Fruit fly (Drosophila melanogaster) whole organism, embryonic: ENCODE data around the gene Gr33a.

ENCODE experiments used
- Abd-B ChIP-seq: fragments of 200-800 bp; sonication (Bioruptor generic); optimal IDR thresholded peaks from 2 replicates; lab custom pipeline; 2018; ENCODE audit warnings: missing biosample characterization, mild to moderate bottlenecking, missing genetic modification characterization, moderate library complexity
- B-H2 ChIP-seq: fragments of 200-800 bp; sonication (Bioruptor generic); optimal IDR thresholded peaks from 2 replicates; lab custom pipeline; 2018; ENCODE audit warnings: missing biosample characterization, mild to moderate bottlenecking, missing genetic modification characterization
- CG10267 ChIP-seq: fragments of 200-800 bp; sonication (Bioruptor generic); optimal IDR thresholded peaks from 2 replicates; lab custom pipeline; 2018; ENCODE audit warnings: missing biosample characterization, mild to moderate bottlenecking, missing genetic modification characterization, moderate library complexity
- CG11504 ChIP-seq: fragments of 200-800 bp; sonication (Bioruptor generic); optimal IDR thresholded peaks from 3 replicates; lab custom pipeline; 2019; ENCODE audit warnings: missing biosample characterization, mild to moderate bottlenecking, missing genetic modification characterization, moderate library complexity
- CG14710 ChIP-seq: fragments of 200-800 bp; sonication (Bioruptor generic); optimal IDR thresholded peaks from 3 replicates; lab custom pipeline; 2019; ENCODE audit warnings: missing biosample characterization, mild to moderate bottlenecking, missing genetic modification characterization, moderate library complexity
- CG17361 ChIP-seq: fragments of 200-800 bp; sonication (Bioruptor generic); IDR thresholded peaks from 3 replicates; pipeline ENCODE4 v1.3.6; 2022; ENCODE audit warnings: missing biosample characterization, missing genetic modification characterization
- CG17385 ChIP-seq: fragments of 200-800 bp; sonication (Bioruptor generic); optimal IDR thresholded peaks from 3 replicates; lab custom pipeline; 2018; ENCODE audit warnings: missing biosample characterization, mild to moderate bottlenecking, missing genetic modification characterization
- CG2712 ChIP-seq: fragments of 200-800 bp; optimal IDR thresholded peaks from 3 replicates; lab custom pipeline; 2019; ENCODE audit warnings: missing biosample characterization, mild to moderate bottlenecking, missing genetic modification characterization, moderate library complexity
- CG2875 ChIP-seq: fragments of 200-800 bp; sonication (Bioruptor generic); optimal IDR thresholded peaks from 2 replicates; lab custom pipeline; 2017; ENCODE audit warnings: missing biosample characterization, mild to moderate bottlenecking, missing genetic modification characterization, missing genetic modification reagents
- CG3995 ChIP-seq: fragments of 200-800 bp; sonication (Bioruptor generic); optimal IDR thresholded peaks from 3 replicates; lab custom pipeline; 2016; ENCODE audit warnings: missing biosample characterization, missing genetic modification characterization
- CG43689 ChIP-seq: fragments of 200-800 bp; sonication (Bioruptor generic); IDR thresholded peaks from 2 replicates; pipeline ENCODE4 v1.3.6; 2022; ENCODE audit warnings: missing biosample characterization, missing genetic modification characterization
- CG4424 ChIP-seq: fragments of 200-800 bp; sonication (Bioruptor generic); optimal IDR thresholded peaks from 3 replicates; lab custom pipeline; 2016; ENCODE audit warnings: missing biosample characterization, missing genetic modification characterization
- CG5180 ChIP-seq: fragments of 200-800 bp; sonication (Bioruptor generic); optimal IDR thresholded peaks from 3 replicates; lab custom pipeline; 2017; ENCODE audit warnings: missing biosample characterization, missing genetic modification characterization, mild to moderate bottlenecking, moderate library complexity, missing genetic modification reagents
- CG7271 ChIP-seq: fragments of 200-800 bp; sonication (Bioruptor generic); optimal IDR thresholded peaks from 2 replicates; lab custom pipeline; 2018; ENCODE audit warnings: missing biosample characterization, mild to moderate bottlenecking, missing genetic modification characterization, moderate library complexity
- CG7556 ChIP-seq: fragments of 200-800 bp; sonication (Bioruptor generic); optimal IDR thresholded peaks from 2 replicates; lab custom pipeline; 2017; ENCODE audit warnings: missing biosample characterization, mild to moderate bottlenecking, missing genetic modification characterization
- CTCF ChIP-seq: fragments of 200-800 bp; sonication (Bioruptor generic); optimal IDR thresholded peaks from 2 replicates; lab custom pipeline; 2017; ENCODE audit warnings: missing biosample characterization, mild to moderate bottlenecking, missing genetic modification characterization, moderate library complexity
- Hr39 ChIP-seq: fragments of >200 bp; optimal IDR thresholded peaks from 2 replicates; lab custom pipeline; 2017
- Rx ChIP-seq: fragments of 200-800 bp; sonication (Bioruptor generic); IDR thresholded peaks from 2 replicates; pipeline ENCODE4 v1.3.6; 2022; ENCODE audit warnings: missing biosample characterization, missing genetic modification characterization
- Trl ChIP-seq, 3 experiments: fragments of >200 bp in 2 of 3; fragments of 200-800 bp in 1 of 3; sonication (Bioruptor generic) in 1 of 3; optimal IDR thresholded peaks; 2 replicates in 1 of 3; 3 replicates in 2 of 3; lab custom pipeline; 2016 to 2017; ENCODE audit warnings: missing biosample characterization in 1 of 3, missing genetic modification characterization in 1 of 3
- ab ChIP-seq: fragments of 200-800 bp; sonication (Bioruptor generic); optimal IDR thresholded peaks from 2 replicates; lab custom pipeline; 2016; ENCODE audit warnings: missing biosample characterization, missing genetic modification characterization
- bbx ChIP-seq: fragments of 200-800 bp; sonication (Bioruptor generic); IDR thresholded peaks from 2 replicates; pipeline ENCODE4 v1.3.6; 2022; ENCODE audit warnings: missing biosample characterization, missing genetic modification characterization; ENCODE audit not compliant: partially characterized antibody
- disco-r ChIP-seq: fragments of 200-800 bp; sonication (Bioruptor generic); optimal IDR thresholded peaks from 2 replicates; lab custom pipeline; 2016; ENCODE audit warnings: missing biosample characterization, missing genetic modification characterization
- eyg ChIP-seq: fragments of 200-800 bp; sonication (Bioruptor generic); optimal IDR thresholded peaks from 3 replicates; lab custom pipeline; 2016; ENCODE audit warnings: missing biosample characterization, missing genetic modification characterization
- fd64A ChIP-seq: fragments of 200-800 bp; sonication (Bioruptor generic); optimal IDR thresholded peaks from 3 replicates; lab custom pipeline; 2018; ENCODE audit warnings: missing biosample characterization, mild to moderate bottlenecking, missing genetic modification characterization
- gsb-n ChIP-seq: fragments of 200-800 bp; sonication (Bioruptor generic); optimal IDR thresholded peaks from 3 replicates; lab custom pipeline; 2018; ENCODE audit warnings: missing biosample characterization, mild to moderate bottlenecking, missing genetic modification characterization
- gt ChIP-seq: fragments of 200-800 bp; sonication (Bioruptor generic); IDR thresholded peaks from 2 replicates; pipeline ENCODE4 v1.3.6; 2022; ENCODE audit warnings: missing biosample characterization, missing genetic modification characterization
- lola ChIP-seq, 3 experiments: fragments of >200 bp in 2 of 3; fragments of 200-800 bp in 1 of 3; sonication (Bioruptor generic) in 1 of 3; optimal IDR thresholded peaks; 2 replicates each; lab custom pipeline; 2017 to 2019; ENCODE audit warnings: missing biosample characterization in 3 of 3, missing genetic modification characterization in 3 of 3, mild to moderate bottlenecking in 1 of 3, moderate library complexity in 1 of 3
- nmo ChIP-seq: fragments of 200-800 bp; sonication (Bioruptor generic); optimal IDR thresholded peaks from 2 replicates; lab custom pipeline; 2018; ENCODE audit warnings: missing biosample characterization, mild to moderate bottlenecking, missing genetic modification characterization, moderate library complexity
- odd ChIP-seq: fragments of 200-800 bp; sonication (Bioruptor generic); optimal IDR thresholded peaks from 2 replicates; lab custom pipeline; 2017; ENCODE audit warnings: missing biosample characterization, mild to moderate bottlenecking, missing genetic modification characterization
- phol ChIP-seq: fragments of 200-800 bp; sonication (Bioruptor generic); optimal IDR thresholded peaks from 3 replicates; lab custom pipeline; 2018; ENCODE audit warnings: missing biosample characterization, mild to moderate bottlenecking, missing genetic modification characterization, moderate library complexity
- pita ChIP-seq: fragments of 200-800 bp; sonication (Bioruptor generic); optimal IDR thresholded peaks from 2 replicates; lab custom pipeline; 2017; ENCODE audit warnings: missing biosample characterization, mild to moderate bottlenecking, missing genetic modification characterization
- sens ChIP-seq: fragments of 200-800 bp; sonication (Bioruptor generic); peaks from one replicate; lab custom pipeline; 2016; ENCODE audit warnings: missing biosample characterization, missing genetic modification characterization
- slbo ChIP-seq: fragments of 200-800 bp; sonication (Bioruptor generic); IDR thresholded peaks from 2 replicates; pipeline ENCODE4 v1.3.6; 2022; ENCODE audit warnings: missing biosample characterization, missing genetic modification characterization
- sqz ChIP-seq: fragments of 200-800 bp; sonication (Bioruptor generic); optimal IDR thresholded peaks from 3 replicates; lab custom pipeline; 2018; ENCODE audit warnings: missing biosample characterization, mild to moderate bottlenecking, missing genetic modification characterization
- stwl ChIP-seq: fragments of 200-800 bp; sonication (Bioruptor generic); optimal IDR thresholded peaks from 3 replicates; lab custom pipeline; 2018; ENCODE audit warnings: missing biosample characterization, mild to moderate bottlenecking, missing genetic modification characterization, moderate library complexity
- trem ChIP-seq: fragments of 200-800 bp; optimal IDR thresholded peaks from 3 replicates; lab custom pipeline; 2019; ENCODE audit warnings: missing biosample characterization, mild to moderate bottlenecking, missing genetic modification characterization, moderate library complexity

The Gr33a gene

DNA sequence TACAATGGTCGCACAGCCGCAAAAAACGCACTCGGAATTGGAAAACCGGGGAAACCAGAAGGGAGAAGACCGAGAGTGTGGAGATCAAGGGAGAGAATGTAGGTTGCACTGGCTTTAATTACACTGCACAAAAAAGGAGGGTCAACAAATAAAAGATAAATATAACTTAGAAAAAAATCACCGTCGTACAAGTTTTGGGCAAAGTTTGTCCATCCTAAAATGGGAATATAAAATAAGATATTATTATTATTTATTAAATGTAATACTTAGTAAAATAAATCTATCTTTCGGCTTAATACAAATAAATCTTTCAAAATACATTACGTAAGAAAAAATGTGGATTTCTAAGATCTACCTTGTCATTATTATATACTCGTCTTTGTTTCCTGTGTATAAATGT is 22.0 kb upstream of the Gr33a start (continued):
- peak; percentile 2 for TF ChIP-seq trem (tag; lab: Kevin White, UChicago)
- TF ChIP-seq slbo (GFP tag; lab: Robert Waterston, UW), result no peak
- peak; percentile 0 for TF ChIP-seq Abd-B
- no peak for TF ChIP-seq B-H2 (GFP tag; lab: Kevin White, UChicago)
- TF ChIP-seq CG7556 (GFP tag; lab: Kevin White, UChicago), result no peak
- no peak for TF ChIP-seq fd64A
- peak; percentile 25 for TF ChIP-seq CG10267 (tag; lab: Kevin White, UChicago)
- TF ChIP-seq CG17385 (GFP tag; lab: Kevin White, UChicago), result no peak
- peak; percentile 33 for TF ChIP-seq CG14710
- peak; percentile 61 for TF ChIP-seq CG2712 (tag; lab: Kevin White, UChicago)
- TF ChIP-seq CG7271 (tag; lab: Kevin White, UChicago), result no peak
- no peak for TF ChIP-seq eyg (GFP tag; lab: Kevin White, UChicago)
- TF ChIP-seq gt (GFP tag; lab: Robert Waterston, UW), result no peak
- TF ChIP-seq gsb-n (tag; lab: Kevin White, UChicago), result no peak
- no peak for TF ChIP-seq odd (GFP tag; lab: Kevin White, UChicago)

DNA sequence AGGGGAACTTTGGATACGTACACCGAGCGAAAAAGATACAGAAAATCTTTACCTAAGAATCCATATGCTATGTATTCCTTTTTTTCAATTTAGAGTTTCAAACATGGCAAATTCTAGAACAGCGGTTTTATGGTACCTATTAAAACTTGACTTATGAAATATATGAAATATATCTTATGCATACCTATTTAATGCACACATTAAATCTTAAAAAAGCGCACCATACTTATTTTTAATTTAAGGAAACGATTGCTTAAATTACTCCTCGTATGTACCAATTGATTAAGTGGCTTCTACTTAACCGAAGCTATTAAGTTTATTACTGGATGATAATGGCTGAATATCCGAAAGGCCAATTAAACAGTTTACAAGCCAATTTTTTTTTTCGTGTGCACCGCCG is 17.8 kb upstream of the Gr33a start:
- TF ChIP-seq CG7271 (tag; lab: Kevin White, UChicago), result no peak
- TF ChIP-seq CG4424 (GFP tag; lab: Kevin White, UChicago), result peak; percentile 7
- TF ChIP-seq Hr39 (lab: Kevin White, UChicago), result no peak
- TF ChIP-seq sens, result peak; percentile 85
- peak; percentile 79 for TF ChIP-seq CG5180 (GFP tag; lab: Kevin White, UChicago)
- TF ChIP-seq Rx, result no peak
- no peak for TF ChIP-seq disco-r (GFP tag; lab: Kevin White, UChicago)
- TF ChIP-seq CG17361 (GFP tag; lab: Robert Waterston, UW), result 0 out of 3 replicates have a peak, but pooled peaks have one; percentile 42
- peak in 1 of 3 experiments; percentile 17 for TF ChIP-seq lola (GFP tag; optimal IDR thresholded peaks at IDR 0.05; lab: Kevin White, UChicago)
- peak; percentile 49 for TF ChIP-seq CG11504 (tag; lab: Kevin White, UChicago)
- TF ChIP-seq nmo (GFP tag; lab: Kevin White, UChicago), result peak; percentile 6
- TF ChIP-seq phol (tag; lab: Kevin White, UChicago), result no peak
- TF ChIP-seq CG2875 (GFP tag; lab: Kevin White, UChicago), result no peak

DNA sequence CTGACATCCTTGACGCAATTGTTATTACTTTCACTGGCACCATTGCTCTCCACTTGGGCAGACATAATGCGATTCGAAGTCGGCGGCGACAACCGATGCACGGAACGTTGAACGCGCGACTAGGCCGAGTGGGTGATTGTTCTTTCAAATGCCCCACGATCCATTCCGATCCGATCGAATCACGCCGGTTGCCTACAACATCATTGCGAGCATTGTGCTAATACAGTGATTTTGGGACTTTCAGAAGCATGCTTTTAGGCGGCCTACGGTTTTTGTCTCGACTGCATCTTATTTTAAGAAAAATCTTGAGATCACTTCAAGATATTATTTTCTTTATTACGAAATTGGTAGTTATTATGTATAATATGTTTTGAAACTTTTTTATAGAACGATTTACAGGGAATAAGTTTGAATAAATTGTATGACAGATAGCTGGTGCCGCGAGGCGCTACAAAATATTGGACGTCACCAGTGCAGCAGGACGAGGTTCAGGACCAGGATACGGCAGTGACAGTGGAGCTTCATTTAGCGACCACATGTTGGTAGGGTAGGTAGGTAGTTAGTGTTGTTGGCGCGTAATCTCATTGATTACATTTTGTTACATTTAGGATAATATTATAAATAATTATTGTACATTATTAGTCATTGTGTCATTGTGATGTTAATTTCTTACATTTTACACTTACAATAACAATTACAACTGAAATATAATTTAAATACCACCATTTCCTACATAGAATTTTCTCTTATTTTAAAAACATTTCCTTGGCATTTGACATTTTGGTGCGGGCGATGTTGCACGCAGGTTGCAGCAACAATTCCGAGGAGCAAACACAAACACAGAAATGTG is 4.3 kb upstream of the Gr33a start, which contains the start of gene rho-6:
TSS of gene rho-6 (minus strand) at position 137 of the 850 bp plus-strand sequence.
- TF ChIP-seq stwl (tag; lab: Kevin White, UChicago), result peak; percentile 29
- TF ChIP-seq CG11504 (tag; lab: Kevin White, UChicago), result peak; percentile 95
- no peak for TF ChIP-seq ab (GFP tag; lab: Kevin White, UChicago)
- TF ChIP-seq CTCF (GFP tag; lab: Kevin White, UChicago), result peak; percentile 41
- no peak for TF ChIP-seq bbx (GFP tag; lab: Robert Waterston, UW)
- peak; percentile 93 for TF ChIP-seq CG3995
- peak; percentile 43 for TF ChIP-seq CG5180 (GFP tag; lab: Kevin White, UChicago)
- peak; percentile 70 for TF ChIP-seq sens
- peak; percentile 13 for TF ChIP-seq pita (GFP tag; lab: Kevin White, UChicago)

DNA sequence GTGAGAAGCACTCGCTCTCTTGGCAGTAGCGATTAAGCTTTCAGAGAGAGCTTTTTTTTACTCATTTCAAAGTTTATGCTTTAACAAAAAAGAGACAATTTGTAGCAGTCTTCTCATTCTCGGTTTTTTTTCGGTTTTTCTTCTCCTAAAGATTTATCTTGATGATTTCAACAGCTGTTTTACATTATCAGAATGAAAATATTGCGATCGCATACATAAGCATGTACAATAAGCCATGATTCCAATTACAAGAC is 3.8 kb upstream of the Gr33a start:
- TF ChIP-seq Trl (optimal IDR thresholded peaks at IDR 0.05; lab: Kevin White, UChicago) (peak; percentile 73 to 84), Trl (GFP tag; optimal IDR thresholded peaks at IDR 0.05; lab: Kevin White, UChicago) (no peak), sqz (GFP tag; lab: Kevin White, UChicago) (peak; percentile 13), CG43689 (GFP tag; lab: Robert Waterston, UW) (no peak)
